Fruit fly (Drosophila melanogaster): ENCODE results near the gene CG10749.

DNA sequence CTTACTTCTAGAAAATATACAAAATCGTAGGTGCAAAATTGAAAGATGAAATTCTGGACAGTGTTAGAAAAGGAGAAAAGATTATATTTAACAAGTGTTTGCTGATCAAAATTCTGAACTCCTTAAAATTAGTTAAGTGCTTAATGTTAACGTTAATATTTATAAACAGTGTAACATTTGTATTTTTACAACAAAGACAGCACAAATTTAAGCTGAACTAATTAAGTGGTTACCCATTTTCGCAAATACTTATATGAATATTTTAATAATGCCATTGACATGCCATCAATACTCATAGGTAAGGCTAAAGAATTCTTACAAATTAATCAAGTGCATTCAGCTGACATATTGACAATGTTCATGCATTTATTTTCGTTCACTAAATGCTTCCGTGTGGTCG is 17.7 kb upstream of the CG10749 start, which contains the start of gene CG10752:
- TF ChIP-seq pad (GFP tag; optimal IDR thresholded peaks at IDR 0.05) (no peak), toe (GFP tag; optimal IDR thresholded peaks at IDR 0.05) (no peak), CG12768 (GFP tag; optimal IDR thresholded peaks at IDR 0.05) (no peak), CG14711 (tag; optimal IDR thresholded peaks at IDR 0.05) (no peak), Hr96 (GFP tag; optimal IDR thresholded peaks at IDR 0.05) (no peak), tj (GFP tag; optimal IDR thresholded peaks at IDR 0.05) (no peak), CG33017 (tag; optimal IDR thresholded peaks at IDR 0.05) (no peak), kay (GFP tag; ENCODE audit: borderline replicate concordance) (no peak), CG7045 (GFP tag; optimal IDR thresholded peaks at IDR 0.05) (no peak), ovo (GFP tag; optimal IDR thresholded peaks at IDR 0.05) (no peak), bab1 (GFP tag; optimal IDR thresholded peaks at IDR 0.05) (no peak), CG1620 (GFP tag; optimal IDR thresholded peaks at IDR 0.05) (no peak), Clk (GFP tag; optimal IDR thresholded peaks at IDR 0.05) (no peak), CG11617 (GFP tag; optimal IDR thresholded peaks at IDR 0.05) (no peak)
